Worm (Caenorhabditis elegans): ENCODE measurements around the gene iff-1.

The iff-1 gene

ce11 chrIII:9731313-9731912 lies 15.6 kb downstream of the iff-1 start:
- TF ChIP-seq nhr-11 (tag; optimal IDR thresholded peaks at IDR 0.05) (no peak), ceh-18 (tag; optimal IDR thresholded peaks at IDR 0.05) (peak; percentile 45), unc-55 (GFP tag; optimal IDR thresholded peaks at IDR 0.05) (peak; percentile 27)

DNA sequence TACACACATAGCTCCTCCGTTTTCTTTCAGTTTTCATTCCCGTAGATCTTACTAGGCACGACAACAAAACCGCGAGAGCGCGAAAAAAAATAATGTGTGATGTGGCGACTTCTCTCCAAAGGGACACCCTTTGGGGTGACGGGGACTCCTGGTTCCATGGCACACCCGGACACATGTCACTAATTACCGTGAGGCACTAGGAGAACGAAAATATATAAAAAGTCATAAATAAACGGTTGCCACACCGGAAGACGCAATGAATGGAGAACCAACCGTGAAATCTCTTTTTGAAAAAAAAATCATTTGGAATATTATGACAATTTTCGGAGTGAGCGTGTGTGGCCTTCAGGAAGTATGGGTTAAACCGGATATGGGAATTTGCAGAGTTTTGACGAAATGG lies 16.6 kb downstream of the iff-1 start:
- TF ChIP-seq fkh-10 (GFP tag; optimal IDR thresholded peaks at IDR 0.05) (no peak), ref-2 (tag; optimal IDR thresholded peaks at IDR 0.05) (no peak), ceh-45 (GFP tag; IDR thresholded peaks at IDR 0.05) (no peak), sox-4 (tag; optimal IDR thresholded peaks at IDR 0.05) (no peak), madf-2 (tag; optimal IDR thresholded peaks at IDR 0.05) (no peak), ceh-2 (tag; optimal IDR thresholded peaks at IDR 0.05) (no peak), tbx-7 (tag; optimal IDR thresholded peaks at IDR 0.05) (no peak), K02D7.2 (tag; optimal IDR thresholded peaks at IDR 0.05) (no peak), pha-4 (tag; optimal IDR thresholded peaks at IDR 0.05) (no peak), F13H6.1 (tag; optimal IDR thresholded peaks at IDR 0.05) (no peak), eyg-1 (tag; optimal IDR thresholded peaks at IDR 0.05) (no peak), pros-1 (tag; optimal IDR thresholded peaks at IDR 0.05) (no peak), ttx-3 (tag; optimal IDR thresholded peaks at IDR 0.05) (no peak), unc-42 (tag; optimal IDR thresholded peaks at IDR 0.05) (no peak), elt-2 (tag; optimal IDR thresholded peaks at IDR 0.05) (no peak), hlh-15 (tag; optimal IDR thresholded peaks at IDR 0.05) (no peak), odd-2 (tag; optimal IDR thresholded peaks at IDR 0.05) (no peak), sox-2 (GFP tag; IDR thresholded peaks at IDR 0.05) (no peak)

- TF ChIP-seq ceh-24 (tag; optimal IDR thresholded peaks at IDR 0.05): no peak
- no peak for TF ChIP-seq sdc-2 (tag; optimal IDR thresholded peaks at IDR 0.05)
- no peak for TF ChIP-seq Y22D7AL.16 (tag; optimal IDR thresholded peaks at IDR 0.05)
Measured at ce11 chrIII:9727439-9727838, 19.6 kb downstream of the iff-1 start, which contains the start of gene C07A9.12. TSS of gene C07A9.12 (minus strand) at chrIII:9727539.

ce11 chrIII:9725114-9725513 lies 21.9 kb downstream of the iff-1 start, which contains the start of gene clec-162:
TSS of gene clec-162 (minus strand) at chrIII:9725214.
- TF ChIP-seq hlh-6 (tag; optimal IDR thresholded peaks at IDR 0.05) (no peak), ets-4 (tag; optimal IDR thresholded peaks at IDR 0.05) (no peak), nhr-11 (tag; optimal IDR thresholded peaks at IDR 0.05) (no peak), sox-4 (tag; optimal IDR thresholded peaks at IDR 0.05) (no peak), ceh-6 (GFP tag; optimal IDR thresholded peaks at IDR 0.05) (no peak), ceh-30 (tag; optimal IDR thresholded peaks at IDR 0.05) (no peak), F13H6.1 (tag; optimal IDR thresholded peaks at IDR 0.05) (no peak), pha-4 (tag; optimal IDR thresholded peaks at IDR 0.05) (no peak), ama-1 (optimal IDR thresholded peaks at IDR 0.05) (no peak), zip-5 (tag; optimal IDR thresholded peaks at IDR 0.05) (no peak), ceh-9 (tag; optimal IDR thresholded peaks at IDR 0.05) (no peak), ceh-18 (tag; optimal IDR thresholded peaks at IDR 0.05) (no peak), hlh-30 (tag; optimal IDR thresholded peaks at IDR 0.05; ENCODE audit: insufficient read depth) (no peak), unc-42 (tag; optimal IDR thresholded peaks at IDR 0.05) (no peak)

- no peak for TF ChIP-seq ceh-22 (tag; optimal IDR thresholded peaks at IDR 0.05)
- no peak for TF ChIP-seq unc-3 (GFP tag; conservative IDR thresholded peaks at IDR 0.05)
- no peak for TF ChIP-seq unc-3 (tag; optimal IDR thresholded peaks at IDR 0.05)
- no peak for TF ChIP-seq hlh-8 (tag; optimal IDR thresholded peaks at IDR 0.05)
- TF ChIP-seq ref-2 (tag; optimal IDR thresholded peaks at IDR 0.05): no peak
- no peak for TF ChIP-seq ceh-19 (GFP tag; optimal IDR thresholded peaks at IDR 0.05)
- TF ChIP-seq elt-2 (tag; optimal IDR thresholded peaks at IDR 0.05): peak; percentile 73
- no peak for TF ChIP-seq dmd-4 (tag; optimal IDR thresholded peaks at IDR 0.05; ENCODE audit: borderline replicate concordance)
Measured at ce11 chrIII:9721991-9722390, 25.0 kb downstream of the iff-1 start.
